Worm (Caenorhabditis elegans) whole organism, mixed stage, embryonic: Measurements from ENCODE around the gene twk-10.

Experiments
- M03D4.4 ChIP-seq: sonication (generic microtip); optimal IDR thresholded peaks from 2 replicates; lab custom pipeline; 2017; ENCODE audit warnings: mild to moderate bottlenecking, missing genetic modification characterization, missing compliant biosample characterization
- bed-3 ChIP-seq: fragments of 200-800 bp; sonication (Bioruptor generic); optimal IDR thresholded peaks from 3 replicates; lab custom pipeline; 2018; ENCODE audit warnings: mild to moderate bottlenecking, missing genetic modification characterization, moderate library complexity, missing compliant biosample characterization
- blmp-1 ChIP-seq: fragments of 150-350 bp; optimal IDR thresholded peaks from 2 replicates; lab custom pipeline; 2014; ENCODE audit warnings: missing biosample characterization, missing genetic modification characterization
- ceh-39 ChIP-seq: fragments of 150-350 bp; optimal IDR thresholded peaks from 2 replicates; lab custom pipeline; 2014; ENCODE audit warnings: missing biosample characterization, missing genetic modification characterization
- ceh-43 ChIP-seq: fragments of 200-800 bp; sonication (Bioruptor generic); optimal IDR thresholded peaks from 2 replicates; lab custom pipeline; 2018; ENCODE audit warnings: mild to moderate bottlenecking, missing genetic modification characterization, moderate library complexity, missing compliant biosample characterization
- ceh-83 ChIP-seq: fragments of 200-800 bp; sonication (Bioruptor generic); optimal IDR thresholded peaks from 2 replicates; lab custom pipeline; 2018; ENCODE audit warnings: mild to moderate bottlenecking, missing genetic modification characterization, missing compliant biosample characterization
- ces-1 ChIP-seq: fragments of 150-350 bp; optimal IDR thresholded peaks from 2 replicates; lab custom pipeline; 2014; ENCODE audit warnings: missing biosample characterization, missing genetic modification reagents, missing genetic modification characterization
- cnd-1 ChIP-seq: fragments of 200-800 bp; sonication (Bioruptor generic); optimal IDR thresholded peaks from 2 replicates; lab custom pipeline; 2018; ENCODE audit warnings: mild to moderate bottlenecking, missing genetic modification characterization, missing compliant biosample characterization
- drap-1 ChIP-seq: fragments of 200-800 bp; sonication (Bioruptor generic); optimal IDR thresholded peaks from 3 replicates; lab custom pipeline; 2018; ENCODE audit warnings: mild to moderate bottlenecking, missing genetic modification characterization, missing compliant biosample characterization
- elt-1 ChIP-seq: sonication (generic microtip); optimal IDR thresholded peaks from 2 replicates; lab custom pipeline; 2017; ENCODE audit warnings: missing genetic modification characterization, mild to moderate bottlenecking, missing compliant biosample characterization, antibody characterized with exemption, moderate library complexity, borderline replicate concordance; ENCODE audit not compliant: insufficient read depth
- elt-3 ChIP-seq: fragments of 150-350 bp; optimal IDR thresholded peaks from 2 replicates; lab custom pipeline; 2014; ENCODE audit warnings: missing biosample characterization, missing genetic modification characterization
- flh-1 ChIP-seq: fragments of 200-800 bp; sonication (Bioruptor generic); optimal IDR thresholded peaks from 2 replicates; lab custom pipeline; 2018; ENCODE audit warnings: mild to moderate bottlenecking, missing genetic modification characterization, moderate library complexity, missing compliant biosample characterization
- ham-2 ChIP-seq: fragments of 200-800 bp; sonication (Bioruptor generic); optimal IDR thresholded peaks from 2 replicates; lab custom pipeline; 2018; ENCODE audit warnings: mild to moderate bottlenecking, missing genetic modification characterization, missing compliant biosample characterization
- hlh-1 ChIP-seq: fragments of 150-350 bp; optimal IDR thresholded peaks from 2 replicates; lab custom pipeline; 2014; ENCODE audit warnings: missing biosample characterization, missing genetic modification reagents, missing genetic modification characterization
- lin-32 ChIP-seq: fragments of 200-800 bp; sonication (Bioruptor generic); optimal IDR thresholded peaks from 2 replicates; lab custom pipeline; 2018; ENCODE audit warnings: mild to moderate bottlenecking, missing genetic modification characterization, missing compliant biosample characterization
- lsy-2 ChIP-seq: fragments of 150-350 bp; optimal IDR thresholded peaks from 2 replicates; lab custom pipeline; 2014; ENCODE audit warnings: missing biosample characterization, missing genetic modification characterization
- mab-5 ChIP-seq: fragments of 150-350 bp; optimal IDR thresholded peaks from 2 replicates; lab custom pipeline; 2014; ENCODE audit warnings: missing biosample characterization, missing genetic modification characterization
- mep-1 ChIP-seq: fragments of 150-350 bp; optimal IDR thresholded peaks from 2 replicates; lab custom pipeline; 2017; ENCODE audit warnings: missing biosample characterization, missing genetic modification reagents, missing genetic modification characterization, inconsistent platforms
- mls-2 ChIP-seq: sonication (generic microtip); optimal IDR thresholded peaks from 2 replicates; lab custom pipeline; 2016; ENCODE audit warnings: mild to moderate bottlenecking, missing genetic modification characterization, moderate library complexity, missing compliant biosample characterization
- nhr-12 ChIP-seq: fragments of 150-350 bp; optimal IDR thresholded peaks from 2 replicates; lab custom pipeline; 2014; ENCODE audit warnings: missing biosample characterization, missing genetic modification characterization
- nhr-2 ChIP-seq: fragments of 150-350 bp; optimal IDR thresholded peaks from 2 replicates; lab custom pipeline; 2014; ENCODE audit warnings: missing biosample characterization, missing genetic modification characterization
- nhr-237 ChIP-seq: fragments of 150-350 bp; optimal IDR thresholded peaks from 2 replicates; lab custom pipeline; 2014; ENCODE audit warnings: missing biosample characterization, missing genetic modification characterization
- nhr-28 ChIP-seq: fragments of 150-350 bp; optimal IDR thresholded peaks from 2 replicates; lab custom pipeline; 2014; ENCODE audit warnings: missing biosample characterization, missing genetic modification characterization
- nhr-76 ChIP-seq: sonication (generic microtip); optimal IDR thresholded peaks from 2 replicates; lab custom pipeline; 2017; ENCODE audit warnings: missing biosample characterization, missing genetic modification characterization
- pha-4 ChIP-seq: fragments of 150-350 bp; optimal IDR thresholded peaks from 2 replicates; lab custom pipeline; 2018; ENCODE audit warnings: missing biosample characterization, missing genetic modification reagents, missing genetic modification characterization
- snpc-4 ChIP-seq: fragments of 150-350 bp; optimal IDR thresholded peaks from 2 replicates; lab custom pipeline; 2014; ENCODE audit warnings: missing biosample characterization, missing genetic modification characterization
- sptf-1 ChIP-seq: sonication (generic microtip); optimal IDR thresholded peaks from 2 replicates; lab custom pipeline; 2017; ENCODE audit warnings: mild to moderate bottlenecking, missing genetic modification characterization, moderate library complexity, missing compliant biosample characterization
- tbx-8 ChIP-seq: fragments of 200-800 bp; sonication (Bioruptor generic); optimal IDR thresholded peaks from 2 replicates; lab custom pipeline; 2018; ENCODE audit warnings: mild to moderate bottlenecking, missing genetic modification characterization, moderate library complexity, missing compliant biosample characterization
- unc-39 ChIP-seq: fragments of 150-350 bp; optimal IDR thresholded peaks from 2 replicates; lab custom pipeline; 2014; ENCODE audit warnings: missing biosample characterization, missing genetic modification characterization
- unc-62 ChIP-seq: fragments of 150-350 bp; optimal IDR thresholded peaks from 2 replicates; lab custom pipeline; 2014; ENCODE audit warnings: missing biosample characterization, missing genetic modification reagents, missing genetic modification characterization
- zip-8 ChIP-seq: fragments of 150-350 bp; optimal IDR thresholded peaks from 2 replicates; lab custom pipeline; 2014; ENCODE audit warnings: missing biosample characterization, missing genetic modification characterization
- ztf-11 ChIP-seq: fragments of 150-350 bp; optimal IDR thresholded peaks from 2 replicates; lab custom pipeline; 2014; ENCODE audit warnings: missing biosample characterization, missing genetic modification characterization

twk-10 gene

ce11 chrV:6518225-6518396, 34.0 kb upstream of the twk-10 start, which contains the start of gene F46E10.3:
Gene F46E10.3 (plus strand): TSS chrV:6518297.
- TF ChIP-seq lin-32: no peak
- no peak for TF ChIP-seq flh-1 (GFP tag; lab: Kevin White, UChicago)
- TF ChIP-seq elt-3: no peak
- no peak for TF ChIP-seq drap-1
- no peak for TF ChIP-seq ceh-39 (tag; lab: Kevin White, UChicago)
- TF ChIP-seq sptf-1 (tag; lab: Kevin White, UChicago): no peak
- TF ChIP-seq M03D4.4 (tag; lab: Kevin White, UChicago): no peak
- no peak for TF ChIP-seq ceh-43
- TF ChIP-seq nhr-76 (tag; lab: Kevin White, UChicago): no peak
- TF ChIP-seq mls-2 (tag; lab: Kevin White, UChicago): no peak
- TF ChIP-seq unc-39 (tag; lab: Kevin White, UChicago): no peak
- TF ChIP-seq bed-3 (GFP tag; lab: Kevin White, UChicago): no peak
- TF ChIP-seq ceh-83 (GFP tag; lab: Kevin White, UChicago): no peak
- TF ChIP-seq unc-62 (GFP tag; lab: Kevin White, UChicago): no peak

ce11 chrV:6520385-6521080, 31.6 kb upstream of the twk-10 start, which contains the start of the genes F46E10.2 and F46E10.18:
Gene F46E10.2 (plus strand): TSS chrV:6520435.
Gene F46E10.18 (plus strand): TSS chrV:6521030.
- TF ChIP-seq pha-4 (tag; lab: Kevin White, UChicago): no peak
- no peak for TF ChIP-seq unc-62 (GFP tag; lab: Kevin White, UChicago)
- TF ChIP-seq nhr-2 (tag; lab: Kevin White, UChicago): no peak
- no peak for TF ChIP-seq mep-1 (tag; lab: Kevin White, UChicago)
- no peak for TF ChIP-seq ces-1 (GFP tag; lab: Kevin White, UChicago)

- TF ChIP-seq elt-1 (no peak), lsy-2 (tag; lab: Kevin White, UChicago) (no peak), cnd-1 (tag; lab: Kevin White, UChicago) (no peak), mls-2 (tag; lab: Kevin White, UChicago) (no peak), zip-8 (tag; lab: Kevin White, UChicago) (no peak), M03D4.4 (tag; lab: Kevin White, UChicago) (no peak), snpc-4 (tag; lab: Kevin White, UChicago) (no peak), nhr-28 (tag; lab: Kevin White, UChicago) (no peak), nhr-76 (tag; lab: Kevin White, UChicago) (no peak), hlh-1 (no peak), flh-1 (GFP tag; lab: Kevin White, UChicago) (no peak), lin-32 (no peak), ztf-11 (tag; lab: Kevin White, UChicago) (no peak), sptf-1 (tag; lab: Kevin White, UChicago) (no peak), mep-1 (tag; lab: Kevin White, UChicago) (no peak), ham-2 (no peak), unc-39 (tag; lab: Kevin White, UChicago) (no peak), nhr-12 (no peak), mab-5 (tag; lab: Kevin White, UChicago) (no peak), elt-3 (no peak)
Observed at ce11 chrV:6522879-6523497, 29.2 kb upstream of the twk-10 start.

ce11 chrV:6524757-6525156, 27.4 kb upstream of the twk-10 start, which contains the start of gene acs-1:
Gene acs-1 (plus strand): TSS chrV:6524989.
- TF ChIP-seq nhr-237 (tag; lab: Kevin White, UChicago) (no peak), blmp-1 (tag; lab: Kevin White, UChicago) (no peak), unc-62 (GFP tag; lab: Kevin White, UChicago) (no peak), lin-32 (no peak), cnd-1 (tag; lab: Kevin White, UChicago) (no peak), pha-4 (tag; lab: Kevin White, UChicago) (no peak), nhr-2 (tag; lab: Kevin White, UChicago) (no peak), nhr-12 (no peak), ham-2 (no peak), mep-1 (tag; lab: Kevin White, UChicago) (no peak), ceh-39 (tag; lab: Kevin White, UChicago) (no peak), nhr-76 (tag; lab: Kevin White, UChicago) (no peak), ceh-43 (no peak), tbx-8 (GFP tag; lab: Kevin White, UChicago) (no peak), snpc-4 (tag; lab: Kevin White, UChicago) (no peak), hlh-1 (no peak), elt-1 (no peak)
- TF ChIP-seq, all 35 proteins: peak for 0
